Fruit fly (Drosophila melanogaster) whole organism, wandering third instar larva: ENCODE data around the gene CG42521.

ENCODE experiments used
- Abd-B ChIP-seq: fragments of >200 bp; optimal IDR thresholded peaks from 2 replicates; lab custom pipeline; 2017; ENCODE audit warnings: missing biosample characterization, missing genetic modification characterization
- CG32264 ChIP-seq: fragments of 200-800 bp; sonication (Bioruptor generic); optimal IDR thresholded peaks from 2 replicates; lab custom pipeline; 2016; ENCODE audit warnings: missing biosample characterization, missing genetic modification characterization
- CG9705 ChIP-seq: fragments of 200-800 bp; sonication (Bioruptor generic); optimal IDR thresholded peaks from 2 replicates; lab custom pipeline; 2018; ENCODE audit warnings: missing biosample characterization, mild to moderate bottlenecking, missing genetic modification characterization
- CrebA ChIP-seq: fragments of 200-800 bp; sonication (Bioruptor generic); optimal IDR thresholded peaks from 2 replicates; lab custom pipeline; 2016; ENCODE audit warnings: missing biosample characterization, mild to moderate bottlenecking, missing genetic modification characterization, borderline replicate concordance
- Dfd ChIP-seq: fragments of >200 bp; optimal IDR thresholded peaks from 2 replicates; lab custom pipeline; 2017; ENCODE audit warnings: missing biosample characterization, missing genetic modification characterization
- Dif ChIP-seq: fragments of 200-275, 200-300 bp; sonication (Bioruptor generic); optimal IDR thresholded peaks from 2 replicates; lab custom pipeline; 2018; ENCODE audit warnings: missing biosample characterization, missing genetic modification characterization; ENCODE audit not compliant: partially characterized antibody
- GATAd ChIP-seq: sonication (Bioruptor generic); optimal IDR thresholded peaks from 2 replicates; lab custom pipeline; 2016; ENCODE audit warnings: missing biosample characterization, missing genetic modification characterization
- HLH106 ChIP-seq: fragments of 200-800 bp; optimal IDR thresholded peaks from 3 replicates; lab custom pipeline; 2019; ENCODE audit warnings: missing biosample characterization, mild to moderate bottlenecking, missing genetic modification characterization, moderate library complexity
- Hnf4 ChIP-seq: fragments of 200-800 bp; sonication (Bioruptor generic); optimal IDR thresholded peaks from 2 replicates; lab custom pipeline; 2016; ENCODE audit warnings: missing biosample characterization, mild to moderate bottlenecking, missing genetic modification characterization
- Hr78 ChIP-seq: fragments of >200 bp; optimal IDR thresholded peaks from 2 replicates; lab custom pipeline; 2017; ENCODE audit warnings: missing biosample characterization, missing genetic modification characterization
- Hr83 ChIP-seq: fragments of 200-300 bp; sonication (Bioruptor generic); optimal IDR thresholded peaks from 2 replicates; lab custom pipeline; 2016; ENCODE audit warnings: missing biosample characterization, mild to moderate bottlenecking, missing genetic modification characterization, moderate library complexity; ENCODE audit not compliant: poor library complexity, severe bottlenecking
- Jra ChIP-seq: sonication (Bioruptor generic); optimal IDR thresholded peaks from 2 replicates; lab custom pipeline; 2016; ENCODE audit warnings: missing biosample characterization, missing genetic modification characterization
- Mio ChIP-seq: sonication (Bioruptor generic); optimal IDR thresholded peaks from 2 replicates; lab custom pipeline; 2016; ENCODE audit warnings: missing biosample characterization, missing genetic modification characterization
- Myc ChIP-seq: fragments of >200 bp; optimal IDR thresholded peaks from 2 replicates; lab custom pipeline; 2017
- N ChIP-seq: fragments of >200 bp; optimal IDR thresholded peaks from 2 replicates; lab custom pipeline; 2018; ENCODE audit warnings: missing biosample characterization, missing external identifiers, missing genetic modification characterization
- OdsH ChIP-seq: fragments of 200-800 bp; sonication (Bioruptor generic); optimal IDR thresholded peaks from 2 replicates; lab custom pipeline; 2016; ENCODE audit warnings: missing biosample characterization, mild to moderate bottlenecking, missing genetic modification characterization
- Rel ChIP-seq, 2 experiments: fragments of 200-800 bp; sonication (Bioruptor generic) in 1 of 2; optimal IDR thresholded peaks; 2 replicates in 1 of 2; 3 replicates in 1 of 2; lab custom pipeline; 2016 to 2019; ENCODE audit warnings: mild to moderate bottlenecking in 2 of 2, missing biosample characterization in 2 of 2, missing genetic modification characterization in 2 of 2, moderate library complexity in 1 of 2
- Sp1 ChIP-seq: fragments of 200-800 bp; sonication (Bioruptor generic); optimal IDR thresholded peaks from 3 replicates; lab custom pipeline; 2019; ENCODE audit warnings: missing biosample characterization, mild to moderate bottlenecking, missing genetic modification characterization, moderate library complexity
- Vsx2 ChIP-seq: fragments of 200-300, 225-300 bp; sonication (Bioruptor generic); optimal IDR thresholded peaks from 2 replicates; lab custom pipeline; 2018; ENCODE audit warnings: missing biosample characterization, missing genetic modification characterization; ENCODE audit not compliant: partially characterized antibody
- br ChIP-seq: fragments of 200-800 bp; sonication (Bioruptor generic); optimal IDR thresholded peaks from 2 replicates; lab custom pipeline; 2016; ENCODE audit warnings: missing biosample characterization, missing genetic modification characterization
- brk ChIP-seq: fragments of 200-800 bp; sonication (Bioruptor generic); optimal IDR thresholded peaks from 2 replicates; lab custom pipeline; 2016; ENCODE audit warnings: missing biosample characterization, mild to moderate bottlenecking, missing genetic modification characterization
- dl ChIP-seq, 2 experiments: fragments of 175-275, 200-275 bp in 1 of 2; fragments of 200-275 bp in 1 of 2; sonication (Bioruptor generic); optimal IDR thresholded peaks; lab custom pipeline; 2018; ENCODE audit warnings: mild to moderate bottlenecking in 2 of 2, missing biosample characterization in 2 of 2, missing genetic modification characterization in 2 of 2, moderate library complexity in 2 of 2; ENCODE audit not compliant: partially characterized antibody in 2 of 2, insufficient read depth in 1 of 2
- dmrt93B ChIP-seq: fragments of 200-800 bp; sonication (Bioruptor generic); optimal IDR thresholded peaks from 2 replicates; lab custom pipeline; 2018; ENCODE audit warnings: missing biosample characterization, mild to moderate bottlenecking, missing genetic modification characterization
- dsf ChIP-seq: sonication (Bioruptor generic); optimal IDR thresholded peaks from 2 replicates; lab custom pipeline; 2016; ENCODE audit warnings: missing biosample characterization, missing genetic modification characterization, borderline replicate concordance
- ey ChIP-seq: fragments of 200-800 bp; sonication (Bioruptor generic); optimal IDR thresholded peaks from 2 replicates; lab custom pipeline; 2016; ENCODE audit warnings: missing biosample characterization, missing genetic modification characterization
- foxo ChIP-seq, 2 experiments: fragments of 200-800 bp; sonication (Bioruptor generic); optimal IDR thresholded peaks; 2 replicates in 1 of 2; 3 replicates in 1 of 2; lab custom pipeline; 2016 to 2017; ENCODE audit warnings: missing biosample characterization in 2 of 2, missing genetic modification characterization in 2 of 2
- fru ChIP-seq: fragments of 200-800 bp; sonication (Bioruptor generic); optimal IDR thresholded peaks from 3 replicates; lab custom pipeline; 2016; ENCODE audit warnings: missing biosample characterization, mild to moderate bottlenecking, missing genetic modification characterization
- h ChIP-seq: fragments of 200-800 bp; sonication (Bioruptor generic); optimal IDR thresholded peaks from 3 replicates; lab custom pipeline; 2016; ENCODE audit warnings: missing biosample characterization, mild to moderate bottlenecking, missing genetic modification characterization
- jim ChIP-seq: fragments of 175-275, 200-325 bp; sonication (Bioruptor generic); optimal IDR thresholded peaks from 2 replicates; lab custom pipeline; 2016; ENCODE audit warnings: missing biosample characterization, mild to moderate bottlenecking, missing genetic modification characterization
- lola ChIP-seq: fragments of >200 bp; optimal IDR thresholded peaks from 2 replicates; lab custom pipeline; 2017; ENCODE audit warnings: missing biosample characterization, missing genetic modification characterization
- pan ChIP-seq: fragments of >200 bp; optimal IDR thresholded peaks from 2 replicates; lab custom pipeline; 2017
- psq ChIP-seq: fragments of 200-800 bp; sonication (Bioruptor generic); optimal IDR thresholded peaks from 3 replicates; lab custom pipeline; 2017; ENCODE audit warnings: missing biosample characterization, mild to moderate bottlenecking, missing genetic modification characterization, moderate library complexity
- rgr ChIP-seq: fragments of 200-800 bp; sonication (Bioruptor generic); optimal IDR thresholded peaks from 3 replicates; lab custom pipeline; 2016; ENCODE audit warnings: missing biosample characterization, mild to moderate bottlenecking, missing genetic modification characterization
- sage ChIP-seq: fragments of 200-800 bp; sonication (Bioruptor generic); optimal IDR thresholded peaks from 2 replicates; lab custom pipeline; 2016; ENCODE audit warnings: missing biosample characterization, mild to moderate bottlenecking, missing genetic modification characterization
- sv ChIP-seq: fragments of 200-800 bp; sonication (Bioruptor generic); optimal IDR thresholded peaks from 3 replicates; lab custom pipeline; 2016; ENCODE audit warnings: missing biosample characterization, missing genetic modification characterization
- tai ChIP-seq: sonication (Bioruptor generic); optimal IDR thresholded peaks from 2 replicates; lab custom pipeline; 2016; ENCODE audit warnings: missing biosample characterization, missing genetic modification characterization
- usp ChIP-seq: fragments of >200 bp; optimal IDR thresholded peaks from 2 replicates; lab custom pipeline; 2017; ENCODE audit warnings: missing biosample characterization, missing genetic modification characterization
- woc ChIP-seq: sonication (Bioruptor generic); optimal IDR thresholded peaks from 2 replicates; lab custom pipeline; 2016; ENCODE audit warnings: missing biosample characterization, mild to moderate bottlenecking, missing genetic modification characterization

The CG42521 gene

DNA sequence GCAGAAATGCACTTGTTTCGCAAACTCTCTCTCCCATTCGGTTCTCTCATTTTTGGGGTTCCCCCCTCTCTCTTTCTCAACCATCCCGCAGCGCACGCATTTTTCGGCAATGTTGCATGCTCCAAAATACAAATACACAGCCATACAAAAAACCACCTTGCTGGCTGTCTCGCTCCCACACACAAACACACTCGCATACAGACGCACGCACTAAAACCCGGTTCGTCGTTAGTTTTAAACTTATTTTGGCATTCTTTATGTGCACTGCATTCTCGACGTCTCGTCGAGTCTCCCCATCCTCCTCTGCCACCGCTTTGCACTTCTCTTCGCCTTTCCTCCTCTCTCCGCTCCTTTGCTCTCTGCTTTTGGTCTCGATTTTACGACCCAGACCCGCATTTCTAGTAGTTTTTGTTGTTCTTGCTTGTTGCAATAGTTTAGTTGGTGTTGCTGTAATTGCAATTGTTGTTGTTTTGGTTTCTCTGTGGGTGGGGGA lies 43.2 kb upstream of the CG42521 start:
- TF ChIP-seq dmrt93B (no peak), HLH106 (no peak), Rel (GFP tag; optimal IDR thresholded peaks at IDR 0.05; lab: Kevin White, UChicago) (no peak), Rel (tag; optimal IDR thresholded peaks at IDR 0.05; lab: Kevin White, UChicago) (peak; percentile 93), Dif (GFP tag; lab: Kevin White, UChicago) (peak; percentile 68), dsf (GFP tag; lab: Kevin White, UChicago) (no peak), psq (GFP tag; lab: Kevin White, UChicago) (peak; percentile 95)

DNA sequence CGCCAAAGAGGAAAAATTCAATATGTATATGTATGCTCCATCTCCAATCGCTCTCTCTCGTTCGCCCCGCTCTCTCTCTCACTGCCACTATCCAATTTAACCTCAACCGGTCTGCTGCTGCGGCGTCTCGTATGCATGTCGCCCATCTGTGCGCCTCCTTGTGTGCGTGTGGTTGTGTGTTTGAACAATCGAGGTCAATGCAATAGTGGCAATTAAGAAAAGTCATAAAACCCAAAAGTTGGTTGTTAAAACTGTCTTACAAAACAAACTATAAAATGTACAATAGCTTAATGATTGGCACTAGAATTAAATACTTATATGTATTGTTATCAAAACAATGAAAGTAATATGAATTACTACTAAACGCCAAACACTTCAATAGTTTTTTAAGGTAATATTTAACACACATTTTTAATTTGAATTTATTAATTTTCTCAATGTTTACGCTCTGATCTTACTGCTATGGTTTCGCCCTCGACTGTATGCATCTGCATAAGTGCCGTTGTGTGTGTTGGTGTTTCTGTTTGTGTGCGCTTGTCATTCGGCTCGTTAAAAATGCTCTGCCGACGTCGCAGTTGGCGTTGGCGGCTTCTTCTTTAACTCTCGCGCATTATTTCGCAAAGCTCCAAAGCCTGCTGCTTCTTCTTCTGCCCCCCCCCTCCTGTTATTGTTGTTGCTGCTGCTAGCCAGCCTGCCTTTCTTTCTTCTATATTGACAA lies 42.2 kb upstream of the CG42521 start:
- TF ChIP-seq h (peak; percentile 99), Mio (GFP tag; lab: Kevin White, UChicago) (peak; percentile 74), Vsx2 (no peak), Abd-B (no peak), HLH106 (peak; percentile 99), sv (GFP tag; lab: Kevin White, UChicago) (peak; percentile 92), pan (lab: Kevin White, UChicago) (no peak), usp (GFP tag; lab: Kevin White, UChicago) (no peak), ey (GFP tag; lab: Kevin White, UChicago) (peak; percentile 95), woc (GFP tag; lab: Kevin White, UChicago) (peak; percentile 98), tai (GFP tag; lab: Kevin White, UChicago) (peak; percentile 92), fru (GFP tag; lab: Kevin White, UChicago) (peak; percentile 99), Sp1 (GFP tag; lab: Kevin White, UChicago) (peak; percentile 99), sage (GFP tag; lab: Kevin White, UChicago) (peak; percentile 93), Rel (GFP tag; optimal IDR thresholded peaks at IDR 0.05; lab: Kevin White, UChicago) (peak; percentile 89), Rel (tag; optimal IDR thresholded peaks at IDR 0.05; lab: Kevin White, UChicago) (peak; percentile 89), dl (GFP tag; optimal IDR thresholded peaks at IDR 0.05; lab: Kevin White, UChicago; ENCODE audit: insufficient read depth in 1 of 2, partially characterized antibody in 2 of 2) (peak; percentile 25 to 71), N (no peak), OdsH (GFP tag; lab: Kevin White, UChicago) (peak; percentile 98), GATAd (peak; percentile 68), psq (GFP tag; lab: Kevin White, UChicago) (peak; percentile 97), br (GFP tag; lab: Kevin White, UChicago) (peak; percentile 97), rgr (GFP tag; lab: Kevin White, UChicago) (peak; percentile 98), dsf (GFP tag; lab: Kevin White, UChicago) (peak; percentile 88), CrebA (GFP tag; lab: Kevin White, UChicago) (no peak), Hr83 (GFP tag; lab: Kevin White, UChicago) (peak; percentile 67), Myc (lab: Kevin White, UChicago) (no peak), jim (GFP tag; lab: Kevin White, UChicago) (no peak), Dif (GFP tag; lab: Kevin White, UChicago) (peak; percentile 82), CG9705 (peak; percentile 96), brk (GFP tag; lab: Kevin White, UChicago) (peak; percentile 95), dmrt93B (peak; percentile 97), lola (GFP tag; lab: Kevin White, UChicago) (no peak), CG32264 (peak; percentile 77), Hnf4 (GFP tag; lab: Kevin White, UChicago) (peak; percentile 90), Dfd (GFP tag; lab: Kevin White, UChicago) (peak; percentile 98), Hr78 (GFP tag; lab: Kevin White, UChicago) (no peak), foxo (GFP tag; optimal IDR thresholded peaks at IDR 0.05; lab: Kevin White, UChicago) (peak; percentile 69 to 99), Jra (GFP tag; lab: Kevin White, UChicago) (peak; percentile 93)
